Worm (Caenorhabditis elegans): ENCODE results near the gene abf-5.

DNA sequence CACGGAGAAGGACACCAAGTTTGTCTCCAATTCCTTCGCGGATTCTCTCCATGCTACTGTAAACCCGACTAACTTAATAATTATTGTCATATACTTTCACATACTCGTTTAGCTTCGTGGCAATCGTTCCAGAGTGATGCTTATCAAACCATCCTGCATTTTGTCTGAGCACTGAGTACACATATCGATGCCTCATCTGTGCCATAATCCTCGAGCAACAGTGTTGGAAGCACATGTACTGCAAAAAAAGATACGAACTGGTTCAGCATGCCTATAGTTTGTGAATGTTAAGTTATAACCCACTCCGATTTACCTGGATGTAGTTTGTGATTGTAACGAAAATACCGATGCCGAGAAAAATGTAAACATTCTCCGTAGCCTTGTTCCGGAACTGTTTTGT is 37.6 kb upstream of the abf-5 start:
- no peak for TF ChIP-seq alr-1 (tag; optimal IDR thresholded peaks at IDR 0.05; ENCODE audit: borderline replicate concordance)
- TF ChIP-seq mdl-1 (tag; optimal IDR thresholded peaks at IDR 0.05): no peak
- no peak for TF ChIP-seq tbx-2 (tag; optimal IDR thresholded peaks at IDR 0.05)
- no peak for TF ChIP-seq mep-1 (tag; optimal IDR thresholded peaks at IDR 0.05)
- no peak for TF ChIP-seq swsn-7 (tag; optimal IDR thresholded peaks at IDR 0.05)
- no peak for TF ChIP-seq sptf-1 (tag; optimal IDR thresholded peaks at IDR 0.05)
